Fruit fly (Drosophila melanogaster): ENCODE data around the gene Uba4.

Uba4 gene

dm6 chr2L:8541469-8542233, 24.4 kb downstream of the Uba4 start, which contains the start of gene Sema1a:
TSS of gene Sema1a (plus strand) at chr2L:8542147.
- TF ChIP-seq bab1 (GFP tag; optimal IDR thresholded peaks at IDR 0.05) (peak; percentile 68), cnc (optimal IDR thresholded peaks at IDR 0.05) (no peak), Crg-1 (GFP tag; optimal IDR thresholded peaks at IDR 0.05) (no peak), CG14711 (tag; optimal IDR thresholded peaks at IDR 0.05) (no peak), CG33017 (tag; optimal IDR thresholded peaks at IDR 0.05) (no peak), Mnt (GFP tag; optimal IDR thresholded peaks at IDR 0.05) (no peak), CG7101 (tag; optimal IDR thresholded peaks at IDR 0.05) (peak; percentile 17), kay (GFP tag; ENCODE audit: borderline replicate concordance) (peak; percentile 47), CG5204 (GFP tag; optimal IDR thresholded peaks at IDR 0.05) (no peak), CG12768 (GFP tag; optimal IDR thresholded peaks at IDR 0.05) (no peak), ovo (GFP tag; optimal IDR thresholded peaks at IDR 0.05) (no peak), CG7045 (GFP tag; optimal IDR thresholded peaks at IDR 0.05) (peak; percentile 0), Clk (GFP tag; optimal IDR thresholded peaks at IDR 0.05) (no peak), toe (GFP tag; optimal IDR thresholded peaks at IDR 0.05) (peak; percentile 59), CG1620 (GFP tag; optimal IDR thresholded peaks at IDR 0.05) (peak; percentile 48), CG11617 (GFP tag; optimal IDR thresholded peaks at IDR 0.05) (peak; percentile 36), tj (GFP tag; optimal IDR thresholded peaks at IDR 0.05) (no peak), cic (GFP tag; optimal IDR thresholded peaks at IDR 0.05) (peak; percentile 16), Hr96 (GFP tag; optimal IDR thresholded peaks at IDR 0.05) (no peak), pad (GFP tag; optimal IDR thresholded peaks at IDR 0.05) (peak; percentile 50)

dm6 chr2L:8542234-8542572, 25.0 kb downstream of the Uba4 start:
- TF ChIP-seq CG1620 (GFP tag; optimal IDR thresholded peaks at IDR 0.05) (no peak), bab1 (GFP tag; optimal IDR thresholded peaks at IDR 0.05) (no peak), CG5204 (GFP tag; optimal IDR thresholded peaks at IDR 0.05) (no peak), CG14711 (tag; optimal IDR thresholded peaks at IDR 0.05) (peak; percentile 46), tj (GFP tag; optimal IDR thresholded peaks at IDR 0.05) (no peak), CG33017 (tag; optimal IDR thresholded peaks at IDR 0.05) (no peak)

- TF ChIP-seq CG5204 (GFP tag; optimal IDR thresholded peaks at IDR 0.05) (no peak), CG1620 (GFP tag; optimal IDR thresholded peaks at IDR 0.05) (no peak), CG7045 (GFP tag; optimal IDR thresholded peaks at IDR 0.05) (no peak), pad (GFP tag; optimal IDR thresholded peaks at IDR 0.05) (no peak), CG7101 (tag; optimal IDR thresholded peaks at IDR 0.05) (no peak), toe (GFP tag; optimal IDR thresholded peaks at IDR 0.05) (no peak), Crg-1 (GFP tag; optimal IDR thresholded peaks at IDR 0.05) (no peak), bab1 (GFP tag; optimal IDR thresholded peaks at IDR 0.05) (no peak), cnc (optimal IDR thresholded peaks at IDR 0.05) (no peak), kay (GFP tag; ENCODE audit: borderline replicate concordance) (no peak), Hr96 (GFP tag; optimal IDR thresholded peaks at IDR 0.05) (no peak), Clk (GFP tag; optimal IDR thresholded peaks at IDR 0.05) (no peak), CG14711 (tag; optimal IDR thresholded peaks at IDR 0.05) (no peak), Mnt (GFP tag; optimal IDR thresholded peaks at IDR 0.05) (no peak)
Observed at dm6 chr2L:8542639-8543038, 25.4 kb downstream of the Uba4 start.

- TF ChIP-seq cnc (optimal IDR thresholded peaks at IDR 0.05) (no peak), CG5204 (GFP tag; optimal IDR thresholded peaks at IDR 0.05) (no peak), CG12768 (GFP tag; optimal IDR thresholded peaks at IDR 0.05) (no peak), CG11617 (GFP tag; optimal IDR thresholded peaks at IDR 0.05) (no peak), bab1 (GFP tag; optimal IDR thresholded peaks at IDR 0.05) (no peak), CG7101 (tag; optimal IDR thresholded peaks at IDR 0.05) (no peak), Mnt (GFP tag; optimal IDR thresholded peaks at IDR 0.05) (no peak), CG14711 (tag; optimal IDR thresholded peaks at IDR 0.05) (no peak), pad (GFP tag; optimal IDR thresholded peaks at IDR 0.05) (no peak), CG33017 (tag; optimal IDR thresholded peaks at IDR 0.05) (no peak), CG7045 (GFP tag; optimal IDR thresholded peaks at IDR 0.05) (no peak), kay (GFP tag; ENCODE audit: borderline replicate concordance) (no peak), CG1620 (GFP tag; optimal IDR thresholded peaks at IDR 0.05) (no peak), tj (GFP tag; optimal IDR thresholded peaks at IDR 0.05) (no peak), cic (GFP tag; optimal IDR thresholded peaks at IDR 0.05) (no peak), Crg-1 (GFP tag; optimal IDR thresholded peaks at IDR 0.05) (no peak), Clk (GFP tag; optimal IDR thresholded peaks at IDR 0.05) (no peak), toe (GFP tag; optimal IDR thresholded peaks at IDR 0.05) (no peak)
Observed at dm6 chr2L:8543102-8543501, 25.9 kb downstream of the Uba4 start.

- no peak for TF ChIP-seq CG14711 (tag; optimal IDR thresholded peaks at IDR 0.05)
- TF ChIP-seq kay (GFP tag; ENCODE audit: borderline replicate concordance): no peak
- TF ChIP-seq CG12768 (GFP tag; optimal IDR thresholded peaks at IDR 0.05): no peak
- TF ChIP-seq cic (GFP tag; optimal IDR thresholded peaks at IDR 0.05): no peak
- TF ChIP-seq CG7101 (tag; optimal IDR thresholded peaks at IDR 0.05): no peak
- TF ChIP-seq ovo (GFP tag; optimal IDR thresholded peaks at IDR 0.05): no peak
- TF ChIP-seq bab1 (GFP tag; optimal IDR thresholded peaks at IDR 0.05): no peak
- TF ChIP-seq Crg-1 (GFP tag; optimal IDR thresholded peaks at IDR 0.05): no peak
- TF ChIP-seq toe (GFP tag; optimal IDR thresholded peaks at IDR 0.05): no peak
Observed at dm6 chr2L:8543731-8544359, 26.6 kb downstream of the Uba4 start.

- TF ChIP-seq CG12768 (GFP tag; optimal IDR thresholded peaks at IDR 0.05): no peak
- no peak for TF ChIP-seq pad (GFP tag; optimal IDR thresholded peaks at IDR 0.05)
- no peak for TF ChIP-seq cic (GFP tag; optimal IDR thresholded peaks at IDR 0.05)
- TF ChIP-seq tj (GFP tag; optimal IDR thresholded peaks at IDR 0.05): no peak
- TF ChIP-seq bab1 (GFP tag; optimal IDR thresholded peaks at IDR 0.05): no peak
- TF ChIP-seq Clk (GFP tag; optimal IDR thresholded peaks at IDR 0.05): no peak
- TF ChIP-seq CG7101 (tag; optimal IDR thresholded peaks at IDR 0.05): no peak
- no peak for TF ChIP-seq CG5204 (GFP tag; optimal IDR thresholded peaks at IDR 0.05)
- no peak for TF ChIP-seq Hr96 (GFP tag; optimal IDR thresholded peaks at IDR 0.05)
- no peak for TF ChIP-seq CG7045 (GFP tag; optimal IDR thresholded peaks at IDR 0.05)
- no peak for TF ChIP-seq cnc (optimal IDR thresholded peaks at IDR 0.05)
- TF ChIP-seq kay (GFP tag; ENCODE audit: borderline replicate concordance): no peak
Observed at dm6 chr2L:8544636-8545035, 27.4 kb downstream of the Uba4 start.
